Fruit fly (Drosophila melanogaster) whole organism, adult: Measurements from ENCODE around the gene CG12104.

ENCODE experiments used
- CG11617 ChIP-seq: fragments of 200-800 bp; sonication (Bioruptor generic); optimal IDR thresholded peaks from 2 replicates; lab custom pipeline; 2017; ENCODE audit warnings: mild to moderate bottlenecking, missing biosample characterization, missing genetic modification reagents, missing genetic modification characterization
- CG12768 ChIP-seq: fragments of 200-800 bp; sonication (Bioruptor generic); optimal IDR thresholded peaks from 2 replicates; lab custom pipeline; 2017; ENCODE audit warnings: missing biosample characterization, missing genetic modification characterization, mild to moderate bottlenecking, moderate library complexity, missing genetic modification reagents
- CG14711 ChIP-seq: fragments of 200-800 bp; sonication (Bioruptor generic); optimal IDR thresholded peaks from 2 replicates; lab custom pipeline; 2018; ENCODE audit warnings: missing biosample characterization, mild to moderate bottlenecking, missing genetic modification characterization, moderate library complexity
- CG1620 ChIP-seq: fragments of 200-800 bp; sonication (Bioruptor generic); optimal IDR thresholded peaks from 2 replicates; lab custom pipeline; 2016; ENCODE audit warnings: missing biosample characterization, missing genetic modification characterization
- CG33017 ChIP-seq: fragments of 200-800 bp; sonication (Bioruptor generic); optimal IDR thresholded peaks from 2 replicates; lab custom pipeline; 2018; ENCODE audit warnings: missing biosample characterization, mild to moderate bottlenecking, missing genetic modification characterization, moderate library complexity
- CG5204 ChIP-seq: fragments of 200-800 bp; sonication (Bioruptor generic); optimal IDR thresholded peaks from 2 replicates; lab custom pipeline; 2016; ENCODE audit warnings: missing biosample characterization, missing genetic modification characterization
- CG7045 ChIP-seq: fragments of 200-800 bp; sonication (Bioruptor generic); optimal IDR thresholded peaks from 2 replicates; lab custom pipeline; 2017; ENCODE audit warnings: missing biosample characterization, mild to moderate bottlenecking, missing genetic modification characterization
- CG7101 ChIP-seq: fragments of 200-800 bp; sonication (Bioruptor generic); optimal IDR thresholded peaks from 2 replicates; lab custom pipeline; 2018; ENCODE audit warnings: missing biosample characterization, mild to moderate bottlenecking, missing genetic modification characterization, moderate library complexity
- Clk ChIP-seq: fragments of 200-800 bp; sonication (Bioruptor generic); optimal IDR thresholded peaks from 2 replicates; lab custom pipeline; 2017; ENCODE audit warnings: missing biosample characterization, missing genetic modification characterization
- Crg-1 ChIP-seq: fragments of 200-800 bp; sonication (Bioruptor generic); optimal IDR thresholded peaks from 2 replicates; lab custom pipeline; 2016; ENCODE audit warnings: missing biosample characterization, missing genetic modification characterization
- Hr96 ChIP-seq: fragments of 200-800 bp; sonication (Bioruptor generic); optimal IDR thresholded peaks from 2 replicates; lab custom pipeline; 2016; ENCODE audit warnings: missing biosample characterization, missing genetic modification characterization
- Mnt ChIP-seq: fragments of 200-800 bp; sonication (Bioruptor generic); optimal IDR thresholded peaks from 2 replicates; lab custom pipeline; 2016; ENCODE audit warnings: missing biosample characterization, mild to moderate bottlenecking, missing genetic modification characterization
- bab1 ChIP-seq: fragments of 200-800 bp; sonication (Bioruptor generic); optimal IDR thresholded peaks from 3 replicates; lab custom pipeline; 2019; ENCODE audit warnings: missing biosample characterization, mild to moderate bottlenecking, missing genetic modification characterization, moderate library complexity
- cic ChIP-seq: fragments of 200-800 bp; sonication (Bioruptor generic); optimal IDR thresholded peaks from 2 replicates; lab custom pipeline; 2017; ENCODE audit warnings: missing biosample characterization, mild to moderate bottlenecking, missing genetic modification characterization, moderate library complexity
- cnc ChIP-seq, 2 experiments: fragments of >200 bp; optimal IDR thresholded peaks; 2 replicates each; lab custom pipeline; 2017
- kay ChIP-seq: fragments of 200-800 bp; sonication (Bioruptor generic); peaks from one replicate; lab custom pipeline; 2016; ENCODE audit warnings: missing biosample characterization, missing genetic modification characterization, borderline replicate concordance
- ovo ChIP-seq: fragments of 200-800 bp; sonication (Bioruptor generic); optimal IDR thresholded peaks from 2 replicates; lab custom pipeline; 2016; ENCODE audit warnings: missing biosample characterization, missing genetic modification characterization
- pad ChIP-seq: fragments of 200-800 bp; sonication (Bioruptor generic); optimal IDR thresholded peaks from 3 replicates; lab custom pipeline; 2017; ENCODE audit warnings: missing biosample characterization, missing genetic modification characterization, mild to moderate bottlenecking, moderate library complexity, missing genetic modification reagents
- tj ChIP-seq: fragments of 200-800 bp; sonication (Bioruptor generic); optimal IDR thresholded peaks from 3 replicates; lab custom pipeline; 2017; ENCODE audit warnings: missing biosample characterization, mild to moderate bottlenecking, missing genetic modification characterization, moderate library complexity
- toe ChIP-seq: fragments of 200-800 bp; sonication (Bioruptor generic); optimal IDR thresholded peaks from 2 replicates; lab custom pipeline; 2016; ENCODE audit warnings: missing biosample characterization, missing genetic modification characterization

Gene CG12104

dm6 chr3L:1586266-1587054 lies 16.0 kb downstream of the CG12104 start:
- TF ChIP-seq Hr96 (GFP tag; lab: Kevin White, UChicago) (peak; percentile 45), bab1 (GFP tag; lab: Kevin White, UChicago) (peak; percentile 73), ovo (GFP tag; lab: Kevin White, UChicago) (peak; percentile 53), CG5204 (GFP tag; lab: Kevin White, UChicago) (no peak), Mnt (GFP tag; lab: Kevin White, UChicago) (peak; percentile 68), CG12768 (peak; percentile 65), tj (GFP tag; lab: Kevin White, UChicago) (peak; percentile 80), Crg-1 (GFP tag; lab: Kevin White, UChicago) (peak; percentile 13), CG7045 (GFP tag; lab: Kevin White, UChicago) (peak; percentile 26), cic (peak; percentile 75), kay (GFP tag; lab: Kevin White, UChicago) (no peak), CG33017 (tag; lab: Kevin White, UChicago) (peak; percentile 60), CG11617 (GFP tag; lab: Kevin White, UChicago) (peak; percentile 10), CG14711 (tag; lab: Kevin White, UChicago) (peak; percentile 16), cnc (optimal IDR thresholded peaks at IDR 0.05; lab: Kevin White, UChicago) (no peak)

dm6 chr3L:1584781-1585180 lies 17.7 kb downstream of the CG12104 start:
- TF ChIP-seq Crg-1 (GFP tag; lab: Kevin White, UChicago) (no peak), cic (no peak), CG33017 (tag; lab: Kevin White, UChicago) (no peak), CG14711 (tag; lab: Kevin White, UChicago) (peak; percentile 64), CG12768 (no peak), cnc (optimal IDR thresholded peaks at IDR 0.05; lab: Kevin White, UChicago) (no peak), bab1 (GFP tag; lab: Kevin White, UChicago) (peak; percentile 93), CG11617 (GFP tag; lab: Kevin White, UChicago) (no peak), Clk (GFP tag; lab: Kevin White, UChicago) (no peak), tj (GFP tag; lab: Kevin White, UChicago) (peak; percentile 74), toe (GFP tag; lab: Kevin White, UChicago) (no peak), ovo (GFP tag; lab: Kevin White, UChicago) (no peak), CG7101 (tag; lab: Kevin White, UChicago) (peak; percentile 11), CG1620 (GFP tag; lab: Kevin White, UChicago) (no peak), CG5204 (GFP tag; lab: Kevin White, UChicago) (no peak), Mnt (GFP tag; lab: Kevin White, UChicago) (no peak), Hr96 (GFP tag; lab: Kevin White, UChicago) (peak; percentile 48), pad (GFP tag; lab: Kevin White, UChicago) (peak; percentile 36), kay (GFP tag; lab: Kevin White, UChicago) (no peak), CG7045 (GFP tag; lab: Kevin White, UChicago) (no peak)

dm6 chr3L:1584003-1584402 lies 18.5 kb downstream of the CG12104 start:
- TF ChIP-seq CG33017 (tag; lab: Kevin White, UChicago), result peak; percentile 35
- TF ChIP-seq cic, result no peak
- TF ChIP-seq CG7101 (tag; lab: Kevin White, UChicago), result peak; percentile 27
- peak; percentile 17 for TF ChIP-seq CG1620 (GFP tag; lab: Kevin White, UChicago)
- TF ChIP-seq CG11617 (GFP tag; lab: Kevin White, UChicago), result peak; percentile 58
- peak; percentile 23 for TF ChIP-seq tj (GFP tag; lab: Kevin White, UChicago)
- TF ChIP-seq pad (GFP tag; lab: Kevin White, UChicago), result no peak

- TF ChIP-seq tj (GFP tag; lab: Kevin White, UChicago), result peak; percentile 63
- no peak for TF ChIP-seq Mnt (GFP tag; lab: Kevin White, UChicago)
- no peak for TF ChIP-seq CG11617 (GFP tag; lab: Kevin White, UChicago)
These were observed 21.7 kb downstream of the CG12104 start for dm6 chr3L:1580821-1581220.

- TF ChIP-seq Hr96 (GFP tag; lab: Kevin White, UChicago) (no peak), CG1620 (GFP tag; lab: Kevin White, UChicago) (no peak), kay (GFP tag; lab: Kevin White, UChicago) (peak; percentile 25), CG7101 (tag; lab: Kevin White, UChicago) (no peak)
These were observed 22.3 kb downstream of the CG12104 start for dm6 chr3L:1580194-1580593.

- TF ChIP-seq bab1 (GFP tag; lab: Kevin White, UChicago), result no peak
- peak; percentile 39 for TF ChIP-seq CG7101 (tag; lab: Kevin White, UChicago)
- peak; percentile 46 for TF ChIP-seq CG14711 (tag; lab: Kevin White, UChicago)
- no peak for TF ChIP-seq CG1620 (GFP tag; lab: Kevin White, UChicago)
- no peak for TF ChIP-seq Mnt (GFP tag; lab: Kevin White, UChicago)
- TF ChIP-seq Crg-1 (GFP tag; lab: Kevin White, UChicago), result no peak
- no peak for TF ChIP-seq CG7045 (GFP tag; lab: Kevin White, UChicago)
- TF ChIP-seq tj (GFP tag; lab: Kevin White, UChicago), result peak; percentile 87
- peak; percentile 72 for TF ChIP-seq kay (GFP tag; lab: Kevin White, UChicago)
- no peak for TF ChIP-seq Clk (GFP tag; lab: Kevin White, UChicago)
- peak; percentile 24 for TF ChIP-seq CG12768
- no peak for TF ChIP-seq cnc (optimal IDR thresholded peaks at IDR 0.05; lab: Kevin White, UChicago)
These were observed 23.2 kb downstream of the CG12104 start for dm6 chr3L:1579169-1579853.
